Fruit fly (Drosophila melanogaster): ENCODE data around the gene CG13609.

The CG13609 gene

dm6 chr3R:24221334-24222302, 5.2 kb upstream of the CG13609 start, which contains the start of gene twin:
TSS of gene twin (minus strand) at chr3R:24221965.
- TF ChIP-seq noc (tag; optimal IDR thresholded peaks at IDR 0.05): peak; percentile 14

DNA sequence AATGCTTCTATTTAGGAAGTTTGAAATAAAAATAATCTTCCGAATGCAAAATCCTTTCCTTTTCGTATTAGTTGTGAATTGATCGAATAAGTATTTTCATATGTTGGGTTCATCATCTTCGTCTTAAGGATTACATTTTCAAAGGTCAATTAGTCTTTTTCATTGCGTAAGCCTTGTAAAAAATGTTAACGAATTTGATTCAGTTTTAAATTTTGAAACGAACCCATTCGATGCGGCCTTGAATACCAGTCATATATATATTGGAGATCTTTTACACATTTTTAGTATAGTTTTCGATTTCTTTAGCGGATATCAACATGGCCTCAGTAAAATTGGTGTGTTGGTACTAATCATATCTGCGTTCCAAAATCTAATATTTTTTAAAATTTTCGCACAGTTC, 1.9 kb downstream of the CG13609 start, which contains the start of gene Acp95EF:
Acp95EF (plus strand) TSS at position 301 of the 400 bp plus-strand sequence.
- no peak for TF ChIP-seq noc (tag; optimal IDR thresholded peaks at IDR 0.05)

DNA sequence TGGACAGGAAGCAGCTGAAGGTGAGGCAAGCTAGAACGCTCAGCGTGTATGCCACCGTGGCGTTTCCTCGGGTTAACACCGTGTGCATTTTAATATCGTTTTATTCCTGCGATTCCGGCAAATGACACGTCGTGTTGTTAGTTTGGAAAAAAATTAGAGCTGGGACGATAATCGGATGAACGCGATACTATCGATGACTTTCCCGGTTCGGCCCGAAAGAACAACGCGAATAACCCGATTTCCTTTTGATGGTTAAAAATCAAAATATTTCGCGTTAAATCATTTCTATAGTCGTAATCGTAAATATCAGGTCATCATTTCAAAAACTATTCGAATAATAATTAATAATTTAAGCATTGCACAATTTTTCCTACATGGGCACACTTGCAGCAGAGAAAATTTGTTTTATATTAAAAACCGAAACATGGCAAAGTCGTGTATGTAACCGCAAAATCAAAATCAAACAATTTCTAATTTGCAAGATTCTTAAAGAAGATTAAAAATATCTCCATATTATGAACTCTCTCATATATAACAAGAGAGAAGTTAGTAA, 3.1 kb downstream of the CG13609 start, which contains the start of gene Spase22-23:
Spase22-23 (minus strand) TSS at position 166 of the 553 bp plus-strand sequence.
- TF ChIP-seq noc (tag; optimal IDR thresholded peaks at IDR 0.05): no peak

dm6 chr3R:24230423-24231205, 3.8 kb downstream of the CG13609 start, which contains the start of gene mask:
TSS of gene mask (plus strand) at chr3R:24230562.
- peak; percentile 35 for TF ChIP-seq noc (tag; optimal IDR thresholded peaks at IDR 0.05)

dm6 chr3R:24231206-24231502, 4.3 kb downstream of the CG13609 start:
- TF ChIP-seq noc (tag; optimal IDR thresholded peaks at IDR 0.05): no peak

DNA sequence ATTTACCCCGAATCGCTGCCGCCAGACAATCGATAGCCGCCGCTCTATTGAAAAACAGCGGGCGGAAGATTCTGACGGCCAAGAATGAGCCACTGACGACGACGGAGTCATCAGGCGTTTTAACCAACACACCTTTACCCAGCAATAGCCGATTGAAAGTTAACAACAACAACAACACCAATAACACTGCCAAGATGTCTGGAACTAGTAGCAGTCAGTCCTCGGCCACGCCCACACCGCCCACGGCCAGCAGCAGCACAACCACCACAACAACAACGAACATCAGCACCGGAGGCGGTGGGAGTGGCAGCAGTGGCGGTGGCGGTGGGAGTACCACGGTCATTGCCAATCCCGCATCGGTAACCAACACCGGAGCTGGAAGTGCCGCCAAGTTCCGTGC, 5.1 kb downstream of the CG13609 start:
- no peak for TF ChIP-seq noc (tag; optimal IDR thresholded peaks at IDR 0.05)

- TF ChIP-seq noc (tag; optimal IDR thresholded peaks at IDR 0.05): peak; percentile 52
Measured at dm6 chr3R:24233366-24234161, 6.7 kb downstream of the CG13609 start.

dm6 chr3R:24234162-24234529, 7.3 kb downstream of the CG13609 start:
- no peak for TF ChIP-seq noc (tag; optimal IDR thresholded peaks at IDR 0.05)

DNA sequence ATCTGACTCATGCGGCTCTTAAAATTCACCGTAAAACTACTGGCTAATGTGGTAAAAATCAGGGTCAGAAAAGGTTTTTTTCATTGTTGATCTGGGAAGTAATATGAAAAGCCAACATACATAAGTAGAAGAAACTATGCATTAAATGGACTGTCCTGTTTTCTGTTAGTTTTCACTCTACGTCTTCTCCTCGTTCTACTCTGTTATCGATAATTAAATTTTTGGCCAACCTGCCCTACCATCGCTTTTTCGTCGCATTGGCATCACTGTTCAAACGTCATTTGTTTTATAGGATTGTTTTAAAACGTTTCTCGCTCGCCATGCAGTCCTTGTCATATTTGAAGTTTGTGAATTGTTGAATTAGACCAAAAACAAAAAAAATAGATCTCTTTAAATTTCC, 7.9 kb downstream of the CG13609 start:
- no peak for TF ChIP-seq noc (tag; optimal IDR thresholded peaks at IDR 0.05)

- no peak for TF ChIP-seq noc (tag; optimal IDR thresholded peaks at IDR 0.05)
Measured at dm6 chr3R:24252494-24252893, 25.7 kb downstream of the CG13609 start, which contains the start of gene beta-PheRS. TSS of gene beta-PheRS (minus strand) at chr3R:24252679.

DNA sequence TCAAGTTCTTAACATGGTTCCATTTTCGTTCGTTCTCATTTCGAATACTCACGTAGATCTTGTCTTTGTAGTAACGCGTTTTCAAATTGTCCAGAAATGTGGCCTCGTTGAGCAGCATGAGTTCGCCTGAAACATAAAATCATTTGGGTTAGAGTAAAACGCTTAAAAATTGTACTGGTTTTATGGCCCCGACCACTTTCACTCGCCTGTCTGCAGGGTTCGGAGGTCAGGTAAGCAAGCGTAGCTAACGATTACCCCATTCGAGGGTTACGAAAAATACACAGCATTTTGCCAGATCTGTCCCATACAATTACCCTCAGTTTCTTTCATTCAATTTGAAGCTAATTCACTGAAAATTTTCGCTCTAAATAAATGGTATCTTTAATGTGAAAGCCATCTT, 31.5 kb downstream of the CG13609 start:
- TF ChIP-seq noc (tag; optimal IDR thresholded peaks at IDR 0.05): no peak

- peak; percentile 98 for TF ChIP-seq noc (tag; optimal IDR thresholded peaks at IDR 0.05)
Measured at dm6 chr3R:24259278-24260040, 32.6 kb downstream of the CG13609 start.

DNA sequence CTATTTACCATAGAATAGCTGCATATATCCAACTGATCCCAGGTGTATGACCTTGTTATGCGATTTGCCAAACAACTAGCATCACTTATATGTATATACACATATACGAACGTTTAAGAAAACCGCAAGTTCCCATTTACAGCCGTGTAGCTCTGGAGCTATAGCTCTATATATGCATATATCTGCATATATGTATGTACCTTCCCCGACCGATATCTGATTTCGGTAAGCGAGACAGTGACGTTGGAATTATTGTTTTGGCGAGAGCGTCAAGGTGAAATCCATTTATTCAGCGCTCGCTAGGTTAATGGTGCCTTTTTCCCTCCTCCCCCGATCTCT, 33.2 kb downstream of the CG13609 start:
- TF ChIP-seq noc (tag; optimal IDR thresholded peaks at IDR 0.05): peak; percentile 20

DNA sequence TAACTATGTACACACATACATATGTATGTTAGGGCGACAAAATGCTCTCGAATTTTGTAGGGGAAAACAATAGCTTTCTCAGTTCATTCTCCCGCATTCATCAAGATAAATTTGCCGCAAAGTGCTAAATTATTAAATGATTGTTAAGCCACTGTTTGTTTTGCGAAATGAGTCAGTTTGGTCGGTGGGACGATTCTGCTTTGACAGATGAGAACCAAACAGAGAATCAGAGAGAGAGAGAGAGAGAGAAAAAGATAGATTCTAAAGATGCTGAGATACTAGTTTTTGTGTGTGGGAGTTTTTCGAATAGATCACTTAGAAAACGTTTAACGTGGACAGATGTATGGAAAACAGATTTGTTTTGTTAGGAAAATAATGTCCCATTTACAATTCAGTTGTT, 33.6 kb downstream of the CG13609 start:
- no peak for TF ChIP-seq noc (tag; optimal IDR thresholded peaks at IDR 0.05)

Data from whole organism, larva.